Fruit fly (Drosophila melanogaster): ENCODE results near the gene baz.

Gene baz

dm6 chrX:17123545-17124203 is 36.1 kb upstream of the baz start (continued):
- TF ChIP-seq h (optimal IDR thresholded peaks at IDR 0.05) (no peak), Neu2 (GFP tag; optimal IDR thresholded peaks at IDR 0.05; ENCODE audit: borderline replicate concordance) (no peak), Sry-δ (GFP tag; optimal IDR thresholded peaks at IDR 0.05) (no peak), Fer2 (tag; optimal IDR thresholded peaks at IDR 0.05) (peak; percentile 34), CG5180 (GFP tag; optimal IDR thresholded peaks at IDR 0.05) (peak; percentile 64), tio (GFP tag; optimal IDR thresholded peaks at IDR 0.05) (peak; percentile 15), CG14667 (GFP tag; IDR thresholded peaks at IDR 0.05) (peak; percentile 37; the same call in 1 of the 2 replicates), CG18476 (GFP tag; optimal IDR thresholded peaks at IDR 0.05) (peak; percentile 22), Bgb (GFP tag; IDR thresholded peaks at IDR 0.05; ENCODE audit: partially characterized antibody) (no peak), chinmo (GFP tag; IDR thresholded peaks at IDR 0.05; ENCODE audit: partially characterized antibody) (no peak), fd102C (GFP tag; optimal IDR thresholded peaks at IDR 0.05) (no peak), CG13287 (GFP tag; IDR thresholded peaks at IDR 0.05; ENCODE audit: partially characterized antibody) (no peak), nom (GFP tag; optimal IDR thresholded peaks at IDR 0.05) (no peak), Blimp-1 (GFP tag; optimal IDR thresholded peaks at IDR 0.05) (peak; percentile 66), Nf-YC (tag; optimal IDR thresholded peaks at IDR 0.05) (no peak), CG10431 (GFP tag; optimal IDR thresholded peaks at IDR 0.05) (no peak), CG17359 (tag; optimal IDR thresholded peaks at IDR 0.05) (peak; percentile 86), Aef1 (GFP tag; IDR thresholded peaks at IDR 0.05) (peak; percentile 42; the same call in 2 of the 3 replicates), so (GFP tag; IDR thresholded peaks at IDR 0.05) (peak; percentile 83), ems (GFP tag; optimal IDR thresholded peaks at IDR 0.05) (peak; percentile 53), CG10274 (GFP tag; optimal IDR thresholded peaks at IDR 0.05) (peak; percentile 11), Hmr (GFP tag; optimal IDR thresholded peaks at IDR 0.05) (peak; percentile 78), Oli (tag; optimal IDR thresholded peaks at IDR 0.05) (peak; percentile 82), knrl (GFP tag; IDR thresholded peaks at IDR 0.05; ENCODE audit: partially characterized antibody) (no peak), rib (GFP tag; IDR thresholded peaks at IDR 0.05) (no peak), ci (GFP tag; IDR thresholded peaks at IDR 0.05) (peak; percentile 85), sima (GFP tag; optimal IDR thresholded peaks at IDR 0.05) (no peak), CG4424 (GFP tag; optimal IDR thresholded peaks at IDR 0.05) (peak; percentile 72), Meics (GFP tag; optimal IDR thresholded peaks at IDR 0.05) (peak; percentile 71), CG18011 (GFP tag; optimal IDR thresholded peaks at IDR 0.05) (peak; percentile 35), kni (GFP tag; optimal IDR thresholded peaks at IDR 0.05) (no peak), CG10366 (GFP tag; IDR thresholded peaks at IDR 0.05) (peak; percentile 70), HmgD (GFP tag; optimal IDR thresholded peaks at IDR 0.05) (no peak), CG10267 (tag; optimal IDR thresholded peaks at IDR 0.05) (peak; percentile 55), CG34422 (GFP tag; IDR thresholded peaks at IDR 0.05) (0 out of 3 replicates have a peak, but pooled peaks have one; percentile 60), nerfin-1 (tag; optimal IDR thresholded peaks at IDR 0.05) (peak; percentile 56), slp2 (GFP tag; optimal IDR thresholded peaks at IDR 0.05) (peak; percentile 34), CkIIα-i1 (GFP tag; IDR thresholded peaks at IDR 0.05) (no peak), lbe (GFP tag; optimal IDR thresholded peaks at IDR 0.05) (no peak), CG4404 (GFP tag; IDR thresholded peaks at IDR 0.05) (0 out of 2 replicates have a peak, but pooled peaks have one; percentile 23), E2f2 (GFP tag; IDR thresholded peaks at IDR 0.05) (0 out of 2 replicates have a peak, but pooled peaks have one; percentile 40), CHES-1-like (GFP tag; optimal IDR thresholded peaks at IDR 0.05) (no peak), Antp (GFP tag; optimal IDR thresholded peaks at IDR 0.05) (peak; percentile 37), grau (tag; optimal IDR thresholded peaks at IDR 0.05) (peak; percentile 81), HLHmδ (GFP tag; optimal IDR thresholded peaks at IDR 0.05) (no peak), ash1 (GFP tag; optimal IDR thresholded peaks at IDR 0.05) (no peak), chn (GFP tag; optimal IDR thresholded peaks at IDR 0.05) (no peak), Dfd (GFP tag; optimal IDR thresholded peaks at IDR 0.05) (no peak), CG1832 (GFP tag; optimal IDR thresholded peaks at IDR 0.05) (no peak)

All from whole organism, embryonic.